Worm (Caenorhabditis elegans): ENCODE results near the gene srx-78.
A peak's percentile ranks its signal among the peaks of the same experiment; 100 is the strongest.

The srx-78 gene

DNA sequence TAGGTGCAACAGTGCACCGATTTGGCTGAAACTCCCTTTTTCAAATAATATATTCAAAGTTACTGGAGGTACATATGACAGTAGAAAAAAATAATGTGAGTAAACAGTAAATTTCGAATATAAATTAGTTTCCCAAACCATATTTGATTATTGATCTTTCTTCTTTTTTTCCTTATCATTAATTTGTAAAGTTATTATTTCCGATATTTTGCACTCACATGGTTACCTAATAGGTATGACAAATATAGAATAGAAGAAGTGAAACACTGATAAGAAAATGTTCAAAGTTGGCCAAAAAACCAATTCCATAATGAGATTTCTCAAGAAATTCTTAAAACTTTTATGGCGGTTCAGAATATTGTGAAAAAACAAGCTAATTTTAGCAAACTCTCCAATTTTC is 45.0 kb downstream of the srx-78 start:
- TF ChIP-seq nhr-237 (tag; optimal IDR thresholded peaks at IDR 0.05) (no peak), mep-1 (tag; optimal IDR thresholded peaks at IDR 0.05) (no peak), ces-1 (GFP tag; optimal IDR thresholded peaks at IDR 0.05) (no peak), unc-39 (tag; optimal IDR thresholded peaks at IDR 0.05) (no peak), nhr-12 (tag; optimal IDR thresholded peaks at IDR 0.05) (no peak), nhr-28 (tag; optimal IDR thresholded peaks at IDR 0.05) (no peak), zip-8 (tag; optimal IDR thresholded peaks at IDR 0.05) (no peak), ceh-83 (GFP tag; optimal IDR thresholded peaks at IDR 0.05) (no peak), flh-1 (GFP tag; optimal IDR thresholded peaks at IDR 0.05) (no peak), snpc-4 (tag; optimal IDR thresholded peaks at IDR 0.05) (no peak), blmp-1 (tag; optimal IDR thresholded peaks at IDR 0.05) (no peak), sem-2 (GFP tag; optimal IDR thresholded peaks at IDR 0.05) (no peak), unc-62 (GFP tag; optimal IDR thresholded peaks at IDR 0.05) (no peak), ztf-11 (tag; optimal IDR thresholded peaks at IDR 0.05) (no peak), hlh-1 (tag; optimal IDR thresholded peaks at IDR 0.05) (no peak), tbx-8 (GFP tag; optimal IDR thresholded peaks at IDR 0.05) (no peak)

DNA sequence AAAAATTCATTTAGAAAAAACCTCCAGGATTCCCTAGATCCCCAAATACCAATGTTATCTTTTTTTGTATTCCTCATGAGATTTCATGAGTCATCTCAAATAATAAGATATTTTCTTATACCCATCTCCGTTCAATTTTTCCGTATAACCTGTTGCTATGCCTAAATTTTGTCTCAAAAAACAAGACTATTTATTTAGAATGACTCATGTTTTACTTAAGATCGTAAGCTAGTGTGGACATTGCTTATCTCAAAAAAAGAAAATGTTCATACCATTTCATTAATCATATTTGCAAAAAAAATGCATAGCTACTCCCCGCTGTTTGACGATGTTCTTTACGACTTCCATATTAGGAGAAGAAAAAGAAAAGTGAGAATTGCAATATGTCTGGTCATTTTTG is 45.4 kb downstream of the srx-78 start, which contains the start of gene K08F9.3:
TSS of gene K08F9.3 (plus strand) at position 301 of the 400 bp plus-strand sequence.
- no peak for TF ChIP-seq unc-120 (tag; optimal IDR thresholded peaks at IDR 0.05; ENCODE audit: poor library complexity, severe bottlenecking)
- no peak for TF ChIP-seq flh-1 (GFP tag; optimal IDR thresholded peaks at IDR 0.05)
- TF ChIP-seq elt-3 (tag; optimal IDR thresholded peaks at IDR 0.05) = no peak
- TF ChIP-seq ceh-43 (GFP tag; optimal IDR thresholded peaks at IDR 0.05) = no peak
- no peak for TF ChIP-seq hlh-1 (tag; optimal IDR thresholded peaks at IDR 0.05)
- no peak for TF ChIP-seq blmp-1 (tag; optimal IDR thresholded peaks at IDR 0.05)
- TF ChIP-seq mep-1 (tag; optimal IDR thresholded peaks at IDR 0.05) = no peak
- no peak for TF ChIP-seq ces-1 (GFP tag; optimal IDR thresholded peaks at IDR 0.05)
- no peak for TF ChIP-seq bed-3 (GFP tag; optimal IDR thresholded peaks at IDR 0.05)
- TF ChIP-seq mls-2 (tag; optimal IDR thresholded peaks at IDR 0.05) = no peak
- TF ChIP-seq lin-32 (GFP tag; optimal IDR thresholded peaks at IDR 0.05) = no peak

DNA sequence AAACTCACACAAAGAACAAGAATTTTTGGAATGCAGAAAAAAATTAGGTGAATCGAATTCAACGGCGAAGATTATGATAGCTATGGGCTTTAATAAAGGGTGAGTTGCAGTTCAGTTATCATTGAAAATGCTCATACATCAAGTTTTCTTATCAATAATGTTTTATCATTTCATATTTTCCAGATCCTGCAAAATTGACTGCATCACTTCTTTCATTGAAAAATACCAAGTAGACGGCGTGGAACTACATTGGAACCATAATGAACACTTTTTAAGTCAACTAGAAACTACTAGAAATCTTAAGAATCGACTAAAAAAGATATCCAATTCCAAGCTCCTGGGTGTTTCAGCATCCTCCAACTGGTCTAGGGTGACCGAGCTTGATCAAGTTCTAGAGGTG is 48.4 kb downstream of the srx-78 start, which contains the start of gene K08F9.1:
TSS of gene K08F9.1 (minus strand) at position 101 of the 400 bp plus-strand sequence.
- TF ChIP-seq blmp-1 (tag; optimal IDR thresholded peaks at IDR 0.05) = no peak

DNA sequence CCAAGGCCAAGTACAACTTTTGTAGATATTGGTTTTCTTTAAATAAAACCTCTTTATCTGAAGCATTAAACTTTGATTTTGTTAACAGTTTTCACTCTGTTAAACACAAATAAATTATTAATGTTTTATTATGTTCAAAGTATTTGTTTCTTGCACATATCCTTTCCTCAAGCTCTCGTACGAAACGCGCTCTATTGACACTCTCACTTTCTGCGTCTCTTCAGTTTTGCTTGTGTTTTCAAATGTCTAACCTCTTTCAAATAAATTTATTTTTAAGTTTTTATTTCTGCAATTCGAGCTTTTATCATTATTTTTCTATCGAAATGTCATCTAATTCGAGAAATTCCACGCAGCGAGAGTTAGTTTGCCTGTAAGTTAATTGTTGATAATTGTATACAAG is 48.9 kb downstream of the srx-78 start, which contains the start of gene K08F9.4:
TSS of gene K08F9.4 (plus strand) at position 222 of the 400 bp plus-strand sequence.
- TF ChIP-seq mep-1 (tag; optimal IDR thresholded peaks at IDR 0.05) (peak; percentile 63), drap-1 (GFP tag; optimal IDR thresholded peaks at IDR 0.05) (no peak), nhr-12 (tag; optimal IDR thresholded peaks at IDR 0.05) (no peak), hlh-1 (tag; optimal IDR thresholded peaks at IDR 0.05) (peak; percentile 2), ceh-43 (GFP tag; optimal IDR thresholded peaks at IDR 0.05) (no peak), unc-39 (tag; optimal IDR thresholded peaks at IDR 0.05) (no peak), tbx-8 (GFP tag; optimal IDR thresholded peaks at IDR 0.05) (no peak), flh-1 (GFP tag; optimal IDR thresholded peaks at IDR 0.05) (no peak), blmp-1 (tag; optimal IDR thresholded peaks at IDR 0.05) (peak; percentile 98), nhr-28 (tag; optimal IDR thresholded peaks at IDR 0.05) (no peak), ceh-39 (tag; optimal IDR thresholded peaks at IDR 0.05) (no peak), mls-2 (tag; optimal IDR thresholded peaks at IDR 0.05) (no peak), snpc-4 (tag; optimal IDR thresholded peaks at IDR 0.05) (no peak), nhr-237 (tag; optimal IDR thresholded peaks at IDR 0.05) (no peak), lsy-2 (tag; optimal IDR thresholded peaks at IDR 0.05) (peak; percentile 55), M03D4.4 (tag; optimal IDR thresholded peaks at IDR 0.05) (no peak), unc-120 (tag; optimal IDR thresholded peaks at IDR 0.05; ENCODE audit: poor library complexity, severe bottlenecking) (no peak), nhr-2 (tag; optimal IDR thresholded peaks at IDR 0.05) (no peak), nhr-76 (tag; optimal IDR thresholded peaks at IDR 0.05) (no peak), elt-1 (tag; optimal IDR thresholded peaks at IDR 0.05; ENCODE audit: borderline replicate concordance, insufficient read depth) (no peak), lin-13 (tag; optimal IDR thresholded peaks at IDR 0.05) (no peak), pha-4 (tag; optimal IDR thresholded peaks at IDR 0.05) (peak; percentile 73), sem-2 (GFP tag; optimal IDR thresholded peaks at IDR 0.05) (no peak), mab-5 (tag; optimal IDR thresholded peaks at IDR 0.05) (no peak), ceh-83 (GFP tag; optimal IDR thresholded peaks at IDR 0.05) (no peak), ces-1 (GFP tag; optimal IDR thresholded peaks at IDR 0.05) (peak; percentile 59), sptf-1 (tag; optimal IDR thresholded peaks at IDR 0.05) (no peak), cnd-1 (tag; optimal IDR thresholded peaks at IDR 0.05) (no peak)
